Fruit fly (Drosophila melanogaster) whole organism, embryonic: ENCODE measurements around the gene foxo.
A peak's percentile ranks its signal among the peaks of the same experiment; 100 is the strongest.

ENCODE experiments used
- Blimp-1 ChIP-seq: fragments of 200-800 bp; sonication (Bioruptor generic); optimal IDR thresholded peaks from 3 replicates; lab custom pipeline; 2018; ENCODE audit warnings: missing biosample characterization, missing genetic modification characterization, mild to moderate bottlenecking, moderate library complexity, missing genetic modification reagents
- BtbVII ChIP-seq: fragments of 200-800 bp; sonication (Bioruptor generic); optimal IDR thresholded peaks from 3 replicates; lab custom pipeline; 2017; ENCODE audit warnings: missing biosample characterization, mild to moderate bottlenecking, missing genetic modification characterization
- C15 ChIP-seq: fragments of 200-800 bp; sonication (Bioruptor generic); IDR thresholded peaks from 3 replicates; pipeline ENCODE4 v1.3.6; 2022; ENCODE audit warnings: missing biosample characterization, missing genetic modification characterization
- CG11398 ChIP-seq: fragments of 200-800 bp; sonication (Bioruptor generic); optimal IDR thresholded peaks from 2 replicates; lab custom pipeline; 2016; ENCODE audit warnings: missing biosample characterization, missing genetic modification characterization
- CG12769 ChIP-seq: fragments of 200-800 bp; sonication (Bioruptor generic); optimal IDR thresholded peaks from 2 replicates; lab custom pipeline; 2019; ENCODE audit warnings: missing biosample characterization, mild to moderate bottlenecking, missing genetic modification characterization, moderate library complexity
- CG13287 ChIP-seq: fragments of 200-800 bp; sonication (Bioruptor generic); IDR thresholded peaks from 2 replicates; pipeline ENCODE4 v1.3.6; 2022; ENCODE audit warnings: missing biosample characterization, missing genetic modification characterization; ENCODE audit not compliant: partially characterized antibody
- CG1529 ChIP-seq: fragments of 200-800 bp; sonication (Bioruptor generic); optimal IDR thresholded peaks from 3 replicates; lab custom pipeline; 2018; ENCODE audit warnings: missing biosample characterization, missing genetic modification characterization
- CG15479 ChIP-seq: fragments of 200-800 bp; sonication (Bioruptor generic); optimal IDR thresholded peaks from 3 replicates; lab custom pipeline; 2019; ENCODE audit warnings: missing biosample characterization, mild to moderate bottlenecking, missing genetic modification characterization, moderate library complexity
- CG16779 ChIP-seq: fragments of 200-800 bp; sonication (Bioruptor generic); IDR thresholded peaks from 2 replicates; pipeline ENCODE4 v1.3.6; 2022; ENCODE audit warnings: missing biosample characterization, missing genetic modification characterization
- CG17361 ChIP-seq: fragments of 200-800 bp; sonication (Bioruptor generic); IDR thresholded peaks from 3 replicates; pipeline ENCODE4 v1.3.6; 2022; ENCODE audit warnings: missing biosample characterization, missing genetic modification characterization
- CG2875 ChIP-seq: fragments of 200-800 bp; sonication (Bioruptor generic); optimal IDR thresholded peaks from 2 replicates; lab custom pipeline; 2017; ENCODE audit warnings: missing biosample characterization, mild to moderate bottlenecking, missing genetic modification characterization, missing genetic modification reagents
- CG34376 ChIP-seq: fragments of 200-800 bp; sonication (Bioruptor generic); optimal IDR thresholded peaks from 2 replicates; lab custom pipeline; 2018; ENCODE audit warnings: missing biosample characterization, mild to moderate bottlenecking, missing genetic modification characterization
- CG4707 ChIP-seq: fragments of 200-800 bp; sonication (Bioruptor generic); optimal IDR thresholded peaks from 2 replicates; lab custom pipeline; 2018; ENCODE audit warnings: missing biosample characterization, mild to moderate bottlenecking, missing genetic modification characterization, moderate library complexity
- CG6765 ChIP-seq: fragments of 200-800 bp; sonication (Bioruptor generic); optimal IDR thresholded peaks from 3 replicates; lab custom pipeline; 2017; ENCODE audit warnings: missing biosample characterization, mild to moderate bottlenecking, missing genetic modification characterization
- CG6813 ChIP-seq: fragments of 200-800 bp; sonication (Bioruptor generic); optimal IDR thresholded peaks from 2 replicates; lab custom pipeline; 2017; ENCODE audit warnings: missing biosample characterization, missing genetic modification characterization, mild to moderate bottlenecking, moderate library complexity, missing genetic modification reagents
- CG7357 ChIP-seq: fragments of 200-800 bp; sonication (Bioruptor generic); IDR thresholded peaks from 3 replicates; pipeline ENCODE4 v1.3.6; 2022; ENCODE audit warnings: missing biosample characterization, missing genetic modification characterization
- CG8359 ChIP-seq: fragments of 200-800 bp; sonication (Bioruptor generic); optimal IDR thresholded peaks from 2 replicates; lab custom pipeline; 2017; ENCODE audit warnings: missing biosample characterization, mild to moderate bottlenecking, missing genetic modification characterization, borderline replicate concordance
- CG9932 ChIP-seq: fragments of 200-800 bp; sonication (Bioruptor generic); IDR thresholded peaks from 2 replicates; pipeline ENCODE4 v1.3.6; 2022; ENCODE audit warnings: missing biosample characterization, missing genetic modification characterization
- E2f2 ChIP-seq: fragments of 200-800 bp; sonication (Bioruptor generic); IDR thresholded peaks from 2 replicates; pipeline ENCODE4 v1.3.6; 2022; ENCODE audit warnings: missing biosample characterization, missing genetic modification characterization
- ERR ChIP-seq: fragments of 200-800 bp; sonication (Bioruptor generic); optimal IDR thresholded peaks from 2 replicates; lab custom pipeline; 2016; ENCODE audit warnings: missing biosample characterization, missing genetic modification characterization
- Gsc ChIP-seq: fragments of 200-800 bp; sonication (Bioruptor generic); IDR thresholded peaks from 2 replicates; pipeline ENCODE4 v1.3.6; 2022; ENCODE audit warnings: missing biosample characterization, missing genetic modification characterization
- HLH4C ChIP-seq: fragments of 200-800 bp; sonication (Bioruptor generic); IDR thresholded peaks from 3 replicates; pipeline ENCODE4 v1.3.6; 2022; ENCODE audit warnings: missing biosample characterization, missing genetic modification characterization; ENCODE audit not compliant: partially characterized antibody
- Hey ChIP-seq: fragments of 200-800 bp; sonication (Bioruptor generic); optimal IDR thresholded peaks from 3 replicates; lab custom pipeline; 2018; ENCODE audit warnings: missing biosample characterization, mild to moderate bottlenecking, missing genetic modification characterization
- HmgD ChIP-seq: fragments of 200-800 bp; sonication (Bioruptor generic); optimal IDR thresholded peaks from 3 replicates; lab custom pipeline; 2016; ENCODE audit warnings: missing biosample characterization, missing genetic modification characterization
- Mrtf ChIP-seq: fragments of 200-800 bp; sonication (Bioruptor generic); IDR thresholded peaks from 3 replicates; pipeline ENCODE4 v1.3.6; 2022; ENCODE audit warnings: missing biosample characterization, missing genetic modification characterization
- Scr ChIP-seq: fragments of 200-800 bp; sonication (Bioruptor generic); IDR thresholded peaks from 2 replicates; pipeline ENCODE4 v1.3.6; 2022; ENCODE audit warnings: missing biosample characterization, missing genetic modification characterization; ENCODE audit not compliant: partially characterized antibody
- Spps ChIP-seq: fragments of 200-800 bp; sonication (Bioruptor generic); optimal IDR thresholded peaks from 2 replicates; lab custom pipeline; 2018; ENCODE audit warnings: missing biosample characterization, mild to moderate bottlenecking, missing genetic modification characterization
- amos ChIP-seq: fragments of 200-800 bp; sonication (Bioruptor generic); IDR thresholded peaks from 2 replicates; pipeline ENCODE4 v1.3.6; 2022; ENCODE audit warnings: missing biosample characterization, missing genetic modification characterization; ENCODE audit not compliant: partially characterized antibody
- bcd ChIP-seq: fragments of 200-800 bp; sonication (Bioruptor generic); optimal IDR thresholded peaks from 2 replicates; lab custom pipeline; 2017; ENCODE audit warnings: missing biosample characterization, mild to moderate bottlenecking, missing genetic modification characterization
- cg ChIP-seq: fragments of 200-800 bp; sonication (Bioruptor generic); optimal IDR thresholded peaks from 3 replicates; lab custom pipeline; 2019; ENCODE audit warnings: missing biosample characterization, mild to moderate bottlenecking, missing genetic modification characterization, moderate library complexity
- crol ChIP-seq: fragments of 200-800 bp; sonication (Bioruptor generic); IDR thresholded peaks from 2 replicates; pipeline ENCODE4 v1.3.6; 2022; ENCODE audit warnings: missing biosample characterization, missing genetic modification characterization
- dmrt11E ChIP-seq: fragments of 200-800 bp; sonication (Bioruptor generic); optimal IDR thresholded peaks from 3 replicates; lab custom pipeline; 2018; ENCODE audit warnings: missing biosample characterization, mild to moderate bottlenecking, missing genetic modification characterization, moderate library complexity
- dpn ChIP-seq, 2 experiments: fragments of 200-800 bp; sonication (Bioruptor generic); optimal IDR thresholded peaks; 3 replicates each; lab custom pipeline; 2016; ENCODE audit warnings: missing biosample characterization in 2 of 2, missing genetic modification characterization in 2 of 2
- emc ChIP-seq: fragments of 200-800 bp; sonication (Bioruptor generic); optimal IDR thresholded peaks from 2 replicates; lab custom pipeline; 2016; ENCODE audit warnings: missing biosample characterization, missing genetic modification characterization
- esg ChIP-seq: fragments of 200-800 bp; sonication (Bioruptor generic); conservative IDR thresholded peaks from 2 replicates; pipeline ENCODE4 v1.3.6; 2022; ENCODE audit warnings: missing biosample characterization, missing genetic modification characterization
- gfzf ChIP-seq: fragments of 200-800 bp; sonication (Bioruptor generic); optimal IDR thresholded peaks from 2 replicates; lab custom pipeline; 2016; ENCODE audit warnings: missing biosample characterization, mild to moderate bottlenecking, missing genetic modification characterization, moderate library complexity
- gt ChIP-seq: fragments of 200-800 bp; sonication (Bioruptor generic); IDR thresholded peaks from 2 replicates; pipeline ENCODE4 v1.3.6; 2022; ENCODE audit warnings: missing biosample characterization, missing genetic modification characterization
- her ChIP-seq: fragments of 200-800 bp; sonication (Bioruptor generic); optimal IDR thresholded peaks from 2 replicates; lab custom pipeline; 2016; ENCODE audit warnings: missing biosample characterization, missing genetic modification characterization
- jing ChIP-seq: fragments of 200-800 bp; sonication (Bioruptor generic); optimal IDR thresholded peaks from 2 replicates; lab custom pipeline; 2018; ENCODE audit warnings: missing biosample characterization, mild to moderate bottlenecking, missing genetic modification characterization
- lola ChIP-seq, 3 experiments: fragments of >200 bp in 2 of 3; fragments of 200-800 bp in 1 of 3; sonication (Bioruptor generic) in 1 of 3; optimal IDR thresholded peaks; 2 replicates each; lab custom pipeline; 2017 to 2019; ENCODE audit warnings: missing biosample characterization in 3 of 3, missing genetic modification characterization in 3 of 3, mild to moderate bottlenecking in 1 of 3, moderate library complexity in 1 of 3
- mam ChIP-seq: fragments of 200-800 bp; sonication (Bioruptor generic); optimal IDR thresholded peaks from 3 replicates; lab custom pipeline; 2016; ENCODE audit warnings: missing biosample characterization, missing genetic modification characterization
- otp ChIP-seq: fragments of 200-800 bp; sonication (Bioruptor generic); IDR thresholded peaks from 3 replicates; pipeline ENCODE4, ENCODE4 v1.3.6; 2022; ENCODE audit warnings: missing biosample characterization, missing genetic modification characterization
- sens-2 ChIP-seq: fragments of 200-800 bp; sonication (Bioruptor generic); IDR thresholded peaks from 2 replicates; pipeline ENCODE4 v1.3.6; 2022; ENCODE audit warnings: missing biosample characterization, missing genetic modification characterization
- tgo ChIP-seq: fragments of 200-800 bp; sonication (Bioruptor generic); IDR thresholded peaks from 3 replicates; pipeline ENCODE4 v1.3.6; 2022; ENCODE audit warnings: missing biosample characterization, missing genetic modification characterization
- tin ChIP-seq: fragments of 200-800 bp; sonication (Bioruptor generic); optimal IDR thresholded peaks from 3 replicates; lab custom pipeline; 2016; ENCODE audit warnings: missing biosample characterization, missing genetic modification characterization
- tio ChIP-seq: fragments of 200-800 bp; sonication (Bioruptor generic); optimal IDR thresholded peaks from 2 replicates; lab custom pipeline; 2017; ENCODE audit warnings: missing biosample characterization, missing genetic modification characterization, inconsistent platforms
- toy ChIP-seq: fragments of 200-800 bp; sonication (Bioruptor generic); IDR thresholded peaks from 2 replicates; pipeline ENCODE4 v1.3.6; 2022; ENCODE audit warnings: missing biosample characterization, missing genetic modification characterization
- trem ChIP-seq: fragments of 200-800 bp; optimal IDR thresholded peaks from 3 replicates; lab custom pipeline; 2019; ENCODE audit warnings: missing biosample characterization, mild to moderate bottlenecking, missing genetic modification characterization, moderate library complexity
- z ChIP-seq: fragments of 200-800 bp; sonication (Bioruptor generic); IDR thresholded peaks from 3 replicates; pipeline ENCODE4 v1.3.6; 2022; ENCODE audit warnings: missing biosample characterization, missing genetic modification characterization

The foxo gene

DNA sequence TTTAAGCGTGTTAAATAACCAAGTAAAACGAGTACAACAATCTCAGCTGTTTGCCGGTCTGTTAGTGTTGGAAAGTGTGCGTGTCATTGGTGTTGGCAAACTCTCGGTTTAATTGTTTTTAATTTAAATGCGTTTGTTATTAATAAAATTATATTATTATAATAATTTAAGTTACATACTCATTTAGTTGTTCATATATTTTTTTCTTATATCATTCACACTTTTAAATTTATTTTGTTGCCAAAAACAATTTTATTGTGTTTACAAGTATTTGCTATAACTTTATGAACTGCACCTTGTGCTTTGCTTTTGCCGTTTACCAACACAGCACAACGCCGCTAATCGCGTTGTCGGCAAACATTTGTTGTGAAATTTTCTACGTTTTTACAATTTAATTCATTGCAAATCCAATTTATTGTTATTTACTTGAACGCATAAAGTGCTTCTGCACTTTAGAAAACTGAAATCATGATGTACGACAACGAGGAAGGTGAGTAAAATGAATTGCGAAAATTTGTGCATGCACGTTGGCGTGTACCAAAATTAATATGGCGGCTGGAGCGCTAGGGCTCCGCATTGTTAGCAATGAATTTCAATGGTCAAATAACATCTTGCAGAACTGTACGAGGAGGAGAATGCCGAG lies 68.9 kb downstream of the foxo start, which contains the start of the genes 140up and Polr2B (continued):
- TF ChIP-seq her (GFP tag; lab: Kevin White, UChicago) (peak; percentile 38), CG6765 (GFP tag; lab: Kevin White, UChicago) (peak; percentile 83), CG17361 (peak; percentile 97), gt (peak; percentile 78), tgo (GFP tag; lab: Robert Waterston, UW) (peak; percentile 95), CG16779 (no peak), ERR (peak; percentile 22), lola (GFP tag; optimal IDR thresholded peaks at IDR 0.05; lab: Kevin White, UChicago) (peak in 1 of 3 experiments; percentile 93), esg (GFP tag; lab: Robert Waterston, UW) (peak; percentile 90), toy (GFP tag; lab: Robert Waterston, UW) (peak; percentile 85), CG12769 (tag; lab: Kevin White, UChicago) (no peak), CG1529 (GFP tag; lab: Kevin White, UChicago) (peak; percentile 81), CG11398 (GFP tag; lab: Kevin White, UChicago) (peak; percentile 49), gfzf (GFP tag; lab: Kevin White, UChicago) (no peak), dpn (GFP tag; optimal IDR thresholded peaks at IDR 0.05; lab: Kevin White, UChicago) (peak; percentile 83 to 95), sens-2 (GFP tag; lab: Robert Waterston, UW) (0 out of 2 replicates have a peak, but pooled peaks have one; percentile 36), Mrtf (peak; percentile 88), CG6813 (GFP tag; lab: Kevin White, UChicago) (peak; percentile 74), otp (peak; percentile 76; the same call in 2 of the 3 replicates), CG4707 (GFP tag; lab: Kevin White, UChicago) (peak; percentile 15), Spps (peak; percentile 84), amos (GFP tag; lab: Robert Waterston, UW) (0 out of 2 replicates have a peak, but pooled peaks have one; percentile 4), jing (GFP tag; lab: Kevin White, UChicago) (peak; percentile 77), C15 (peak; percentile 61; the same call in 1 of the 3 replicates), tio (GFP tag; lab: Kevin White, UChicago) (peak; percentile 91), E2f2 (peak; percentile 70), Gsc (peak; percentile 53; the same call in 1 of the 2 replicates), tin (GFP tag; lab: Kevin White, UChicago) (peak; percentile 94), CG34376 (GFP tag; lab: Kevin White, UChicago) (peak; percentile 90), BtbVII (GFP tag; lab: Kevin White, UChicago) (peak; percentile 88), mam (GFP tag; lab: Kevin White, UChicago) (peak; percentile 92), Blimp-1 (GFP tag; lab: Kevin White, UChicago) (peak; percentile 91), bcd (peak; percentile 93), Scr (peak; percentile 26; the same call in 1 of the 2 replicates), HmgD (GFP tag; lab: Kevin White, UChicago) (peak; percentile 58), cg (no peak), CG15479 (GFP tag; lab: Kevin White, UChicago) (no peak), Hey (tag; lab: Kevin White, UChicago) (no peak), z (GFP tag; lab: Robert Waterston, UW) (no peak), emc (GFP tag; lab: Kevin White, UChicago) (peak; percentile 41), trem (tag; lab: Kevin White, UChicago) (peak; percentile 94), CG9932 (peak; percentile 97), CG8359 (GFP tag; lab: Kevin White, UChicago) (peak; percentile 66), HLH4C (no peak), CG13287 (peak; percentile 48; the same call in 1 of the 2 replicates), CG7357 (peak; percentile 82), CG2875 (GFP tag; lab: Kevin White, UChicago) (peak; percentile 73), dmrt11E (peak; percentile 92), crol (peak; percentile 64)
